Worm (Caenorhabditis elegans) whole organism, early embryonic: ENCODE measurements around the gene Y69E1A.1.
"Not testable (repeated sequence)": the region's sequence is repeated elsewhere in the genome, so short reads cannot be mapped to it uniquely, and the experiment has no call there.

Source experiments
- B0310.2 ChIP-seq: sonication (generic microtip); optimal IDR thresholded peaks from 2 replicates; lab custom pipeline; 2016; ENCODE audit warnings: mild to moderate bottlenecking, missing genetic modification characterization, missing compliant biosample characterization
- F13C5.2 ChIP-seq: sonication (generic microtip); optimal IDR thresholded peaks from 2 replicates; lab custom pipeline; 2017; ENCODE audit warnings: mild to moderate bottlenecking, missing genetic modification characterization, inconsistent platforms, missing compliant biosample characterization
- aly-1 ChIP-seq: sonication (generic microtip); optimal IDR thresholded peaks from 2 replicates; lab custom pipeline; 2016; ENCODE audit warnings: missing genetic modification characterization, missing compliant biosample characterization
- ama-1 ChIP-seq: fragments of 150-350 bp; optimal IDR thresholded peaks from 2 replicates; lab custom pipeline; 2014
- ceh-13 ChIP-seq: fragments of 200-800 bp; sonication (Bioruptor generic); optimal IDR thresholded peaks from 2 replicates; lab custom pipeline; 2018; ENCODE audit warnings: mild to moderate bottlenecking, missing genetic modification characterization, missing compliant biosample characterization
- ceh-36 ChIP-seq: sonication (generic microtip); optimal IDR thresholded peaks from 2 replicates; lab custom pipeline; 2016; ENCODE audit warnings: missing genetic modification characterization, inconsistent platforms, missing compliant biosample characterization
- ets-7 ChIP-seq: sonication (generic microtip); optimal IDR thresholded peaks from 2 replicates; lab custom pipeline; 2016; ENCODE audit warnings: missing genotype, missing genetic modification characterization, missing compliant biosample characterization
- flt-1 ChIP-seq: fragments of 200-800 bp; sonication (Bioruptor generic); IDR thresholded peaks from 2 replicates; pipeline ENCODE4 v1.3.6; 2022; ENCODE audit warnings: missing genetic modification characterization, missing compliant biosample characterization
- hmbx-1 ChIP-seq: sonication (generic microtip); optimal IDR thresholded peaks from 2 replicates; lab custom pipeline; 2016; ENCODE audit warnings: mild to moderate bottlenecking, missing genetic modification characterization, missing compliant biosample characterization
- hmg-4 ChIP-seq: fragments of 200-800 bp; sonication (Bioruptor generic); optimal IDR thresholded peaks from 2 replicates; lab custom pipeline; 2018; ENCODE audit warnings: mild to moderate bottlenecking, missing genetic modification characterization, missing compliant biosample characterization
- hnd-1 ChIP-seq: sonication (generic microtip); optimal IDR thresholded peaks from 2 replicates; lab custom pipeline; 2016; ENCODE audit warnings: missing genetic modification characterization, missing compliant biosample characterization
- pes-1 ChIP-seq: fragments of 200-800 bp; sonication (Bioruptor generic); IDR thresholded peaks from 2 replicates; pipeline ENCODE4 v1.3.6; 2022; ENCODE audit warnings: missing genetic modification reagents, missing genetic modification characterization, missing compliant biosample characterization
- scrt-1 ChIP-seq: fragments of 200-800 bp; sonication (Bioruptor generic); IDR thresholded peaks from 2 replicates; pipeline ENCODE4 v1.3.6; 2022; ENCODE audit warnings: missing genetic modification characterization, missing compliant biosample characterization
- sea-1 ChIP-seq: fragments of 200-800 bp; sonication (Bioruptor generic); conservative IDR thresholded peaks from 2 replicates; pipeline ENCODE4 v1.3.6; 2022; ENCODE audit warnings: missing genetic modification characterization, missing compliant biosample characterization
- tbx-11 ChIP-seq: fragments of 200-800 bp; sonication (Bioruptor generic); IDR thresholded peaks from 2 replicates; pipeline ENCODE4 v1.3.6; 2022; ENCODE audit warnings: missing genetic modification characterization, missing compliant biosample characterization
- tbx-37 ChIP-seq: fragments of 200-800 bp; sonication (Bioruptor generic); conservative IDR thresholded peaks from 2 replicates; pipeline ENCODE4 v1.3.6; 2022; ENCODE audit warnings: missing genetic modification reagents, missing genetic modification characterization, missing compliant biosample characterization
- tra-4 ChIP-seq: sonication (generic microtip); optimal IDR thresholded peaks from 2 replicates; lab custom pipeline; 2017; ENCODE audit warnings: missing genetic modification characterization, missing compliant biosample characterization

The Y69E1A.1 gene

DNA sequence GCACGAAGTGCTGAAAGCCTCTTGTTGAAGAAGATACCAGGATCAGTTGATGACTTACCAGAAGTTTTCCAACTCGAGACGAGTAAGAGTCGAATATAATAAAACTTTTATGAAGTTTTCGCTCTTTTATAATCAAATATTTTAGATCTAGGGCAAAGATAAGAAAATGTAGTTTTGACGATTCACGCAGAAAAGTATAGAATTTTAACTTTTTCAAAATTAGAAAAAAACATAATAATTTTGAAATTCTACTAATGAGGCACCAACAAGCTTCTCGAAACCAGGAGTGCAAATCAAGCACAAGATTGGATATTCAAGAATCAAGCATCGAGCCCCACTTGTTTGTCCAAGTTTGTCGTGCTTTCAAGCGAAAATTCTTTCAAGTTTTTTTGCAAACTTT lies at the start of gene Y69E1A.1:
TSS of gene Y69E1A.1 (minus strand) at position 101 of the 400 bp plus-strand sequence.
- TF ChIP-seq F13C5.2 (tag; lab: Kevin White, UChicago), result no peak

DNA sequence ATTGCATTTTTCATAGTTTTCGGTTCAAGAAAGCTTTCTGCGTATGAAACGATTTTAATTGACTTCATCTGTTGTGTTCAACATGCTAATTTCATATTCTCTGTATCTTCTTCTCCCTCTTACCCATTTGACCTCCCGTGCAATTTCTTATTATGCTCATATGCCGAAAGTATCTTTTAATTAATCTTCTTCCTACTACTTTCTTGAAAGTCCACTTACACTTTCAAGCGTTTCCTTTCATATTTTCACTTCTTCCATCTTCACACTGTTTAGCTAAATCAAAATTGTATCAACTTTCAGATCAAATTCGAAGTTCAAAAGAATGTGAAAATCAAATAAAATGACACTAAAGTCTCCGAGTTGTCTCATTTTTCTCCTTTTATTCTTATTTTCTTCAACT lies 42.0 kb upstream of the Y69E1A.1 start, which contains the start of gene F13H10.5:
TSS of gene F13H10.5 (plus strand) at position 301 of the 400 bp plus-strand sequence.
- no peak for TF ChIP-seq B0310.2 (tag; lab: Kevin White, UChicago)
- TF ChIP-seq aly-1, result no peak
- TF ChIP-seq hnd-1 (tag; lab: Kevin White, UChicago), result no peak
- no peak for TF ChIP-seq sea-1
- no peak for TF ChIP-seq hmg-4 (GFP tag; lab: Kevin White, UChicago)
- TF ChIP-seq ets-7 (tag; lab: Kevin White, UChicago), result no peak
- TF ChIP-seq ceh-13 (GFP tag; lab: Kevin White, UChicago), result no peak
- no peak for TF ChIP-seq hmbx-1 (tag; lab: Kevin White, UChicago)
- TF ChIP-seq ama-1 (lab: Kevin White, UChicago), result no peak
- no peak for TF ChIP-seq tra-4 (tag; lab: Kevin White, UChicago)
- no peak for TF ChIP-seq pes-1 (GFP tag; lab: Robert Waterston, UW)

DNA sequence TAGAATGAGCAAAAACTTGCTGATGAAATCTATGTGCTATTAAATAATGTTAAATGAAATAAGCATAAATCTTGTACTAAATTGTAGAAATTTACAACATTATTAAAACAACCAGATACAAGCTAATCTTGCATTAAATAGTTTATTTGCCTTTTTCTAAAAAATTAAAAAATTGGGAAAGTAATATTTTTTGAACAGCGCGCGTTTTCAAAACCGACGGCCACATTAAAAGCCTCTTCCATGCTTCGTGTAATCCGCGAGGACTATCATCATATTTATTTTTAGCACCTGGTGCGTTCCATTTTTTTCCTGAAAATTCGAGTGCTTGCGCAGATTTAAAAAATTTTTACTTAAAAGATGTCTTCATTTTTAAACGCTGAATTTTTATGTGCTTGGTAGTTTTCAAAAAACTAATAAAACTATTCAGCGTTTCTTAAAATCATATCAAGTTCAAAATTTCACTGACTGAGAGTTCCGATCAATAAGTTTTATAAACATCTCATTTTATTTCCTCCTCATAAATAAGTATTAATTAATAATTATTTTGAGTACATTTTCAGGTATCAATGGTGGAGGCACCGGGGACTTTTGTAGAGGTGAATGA lies 38.7 kb upstream of the Y69E1A.1 start, which contains the start of gene Y43E12A.3:
TSS of gene Y43E12A.3 (plus strand) at position 554 of the 604 bp plus-strand sequence.
- not testable (repeated sequence) for TF ChIP-seq tra-4, hmbx-1, hnd-1 (tag; lab: Kevin White, UChicago)

DNA sequence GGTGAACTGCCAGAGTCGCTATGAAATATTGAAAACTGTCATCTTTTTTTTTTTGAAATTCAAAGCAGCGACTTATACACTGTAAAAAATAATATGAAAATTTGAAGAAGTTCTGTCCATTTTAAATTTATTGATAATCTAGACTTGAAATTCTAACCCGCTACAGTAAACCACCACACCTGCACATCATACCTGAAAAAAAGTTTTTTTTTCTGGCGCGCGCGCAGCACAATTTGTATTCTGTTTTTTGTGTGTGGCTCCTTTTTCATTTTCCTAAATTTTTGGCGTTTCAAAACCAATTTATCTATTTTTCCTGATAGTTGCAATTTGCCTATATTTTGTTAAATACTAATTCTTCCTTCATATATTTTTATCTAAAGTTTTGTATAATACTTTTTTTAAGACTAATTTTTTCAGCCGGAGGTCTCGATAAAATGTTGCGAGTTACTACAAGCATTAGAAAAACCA lies 36.9 kb upstream of the Y69E1A.1 start, which contains the start of gene cyb-2.1:
TSS of gene cyb-2.1 (plus strand) at position 418 of the 468 bp plus-strand sequence.
- no peak for TF ChIP-seq tbx-11 (GFP tag; lab: Robert Waterston, UW)
- TF ChIP-seq ceh-13 (GFP tag; lab: Kevin White, UChicago), result no peak
- TF ChIP-seq ceh-36 (tag; lab: Kevin White, UChicago), result no peak
- TF ChIP-seq hmg-4 (GFP tag; lab: Kevin White, UChicago), result no peak
- no peak for TF ChIP-seq hnd-1 (tag; lab: Kevin White, UChicago)
- no peak for TF ChIP-seq scrt-1 (GFP tag; lab: Robert Waterston, UW)

DNA sequence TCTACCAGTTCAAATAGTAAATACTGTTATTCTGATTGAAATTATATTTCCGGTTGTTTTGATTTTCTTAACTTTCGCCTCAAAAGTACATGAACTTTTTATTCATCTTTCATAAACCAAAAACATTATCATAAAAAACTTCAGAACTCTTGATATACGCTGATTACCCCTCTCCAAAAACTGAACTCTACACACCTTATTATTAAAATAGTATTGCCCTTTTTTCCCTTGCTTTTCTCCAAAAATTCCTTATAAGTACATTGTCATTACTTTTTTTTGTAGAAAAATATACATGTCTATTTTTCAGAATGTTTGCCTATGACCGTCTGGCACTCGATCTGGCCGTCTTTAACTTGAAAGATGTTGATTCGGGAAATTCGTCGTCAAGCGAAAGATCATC lies 33.1 kb upstream of the Y69E1A.1 start, which contains the start of gene Y43E12A.2:
TSS of gene Y43E12A.2 (plus strand) at position 301 of the 400 bp plus-strand sequence.
- TF ChIP-seq ama-1 (lab: Kevin White, UChicago), result no peak
- no peak for TF ChIP-seq hmg-4 (GFP tag; lab: Kevin White, UChicago)
- no peak for TF ChIP-seq scrt-1 (GFP tag; lab: Robert Waterston, UW)
- no peak for TF ChIP-seq sea-1
- TF ChIP-seq aly-1, result no peak
- TF ChIP-seq hmbx-1 (tag; lab: Kevin White, UChicago), result no peak

DNA sequence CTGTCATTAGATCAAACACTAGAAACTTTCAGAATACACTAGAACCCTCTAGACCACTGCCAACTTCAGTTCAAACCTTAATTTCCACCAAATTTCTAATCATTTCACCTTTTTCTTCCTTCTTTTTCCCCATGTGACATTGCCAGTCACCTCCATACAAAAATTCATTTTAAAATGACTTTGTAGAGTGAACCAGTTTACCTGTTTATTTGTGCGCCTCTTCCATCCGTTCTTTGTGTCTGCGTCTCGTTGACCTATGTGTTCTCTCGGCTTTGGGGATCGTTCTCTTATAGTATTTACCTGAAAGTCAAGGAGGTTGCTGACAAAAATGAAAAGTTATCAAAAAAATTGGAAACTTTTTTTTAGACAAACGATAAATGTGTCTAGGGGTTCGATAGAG lies 31.9 kb upstream of the Y69E1A.1 start:
- TF ChIP-seq ceh-36 (tag; lab: Kevin White, UChicago) (no peak), aly-1 (no peak), flt-1 (GFP tag; lab: Robert Waterston, UW) (no peak), tbx-37 (GFP tag; lab: Robert Waterston, UW) (no peak)

DNA sequence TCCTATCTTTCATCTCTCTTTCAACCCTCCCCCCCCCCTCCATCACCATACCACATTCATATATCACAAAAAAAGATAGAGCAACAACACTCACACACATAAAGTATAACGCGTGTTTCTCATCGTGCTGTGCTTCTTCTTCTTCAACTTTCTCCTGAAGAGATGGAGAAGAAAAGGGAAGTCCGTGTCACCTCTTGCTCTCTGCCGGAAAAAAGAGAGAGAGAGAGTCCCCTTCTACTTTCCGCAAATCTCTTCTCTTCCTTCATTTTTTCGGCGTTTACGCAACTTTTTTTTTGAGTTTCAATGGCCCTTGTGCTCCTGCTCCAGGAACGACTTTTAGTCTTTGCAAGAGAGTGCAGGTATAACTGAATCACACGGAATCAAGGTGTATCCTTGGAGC lies 31.0 kb upstream of the Y69E1A.1 start:
- TF ChIP-seq tbx-11 (GFP tag; lab: Robert Waterston, UW) (no peak), hmg-4 (GFP tag; lab: Kevin White, UChicago) (no peak), sea-1 (no peak), tra-4 (tag; lab: Kevin White, UChicago) (no peak), ets-7 (tag; lab: Kevin White, UChicago) (no peak), ceh-13 (GFP tag; lab: Kevin White, UChicago) (no peak), flt-1 (GFP tag; lab: Robert Waterston, UW) (no peak), aly-1 (no peak), F13C5.2 (tag; lab: Kevin White, UChicago) (no peak), scrt-1 (GFP tag; lab: Robert Waterston, UW) (no peak), tbx-37 (GFP tag; lab: Robert Waterston, UW) (no peak), hmbx-1 (tag; lab: Kevin White, UChicago) (no peak), B0310.2 (tag; lab: Kevin White, UChicago) (no peak), ama-1 (lab: Kevin White, UChicago) (no peak), ceh-36 (tag; lab: Kevin White, UChicago) (no peak), hnd-1 (tag; lab: Kevin White, UChicago) (no peak), pes-1 (GFP tag; lab: Robert Waterston, UW) (no peak)

DNA sequence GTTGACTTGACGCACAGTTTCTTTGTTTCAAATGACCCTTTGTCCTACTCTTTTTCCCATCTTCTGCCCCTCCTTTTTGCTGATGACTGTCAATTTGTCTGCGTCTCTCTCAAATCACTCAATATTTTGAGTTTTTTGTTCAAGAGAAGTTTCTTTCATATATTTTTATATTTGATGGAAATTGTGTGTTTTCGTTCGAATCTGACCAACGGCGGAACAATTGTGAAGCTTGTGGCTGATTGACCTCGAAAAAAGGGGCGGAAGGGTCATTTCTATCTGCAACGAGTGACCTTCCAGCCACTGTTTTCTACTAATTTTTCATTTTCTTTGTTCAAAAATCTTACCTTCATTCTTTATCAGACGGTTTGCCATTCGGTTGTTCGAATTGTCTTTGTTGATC lies 29.9 kb upstream of the Y69E1A.1 start:
- TF ChIP-seq ceh-13 (GFP tag; lab: Kevin White, UChicago) (no peak), B0310.2 (tag; lab: Kevin White, UChicago) (no peak), aly-1 (no peak), ceh-36 (tag; lab: Kevin White, UChicago) (no peak), tbx-11 (GFP tag; lab: Robert Waterston, UW) (no peak)
